Fruit fly (Drosophila melanogaster) whole organism, prepupa: ENCODE measurements around the gene CG10761.

Experiments
- Blimp-1 ChIP-seq: fragments of 200-800 bp; sonication (Bioruptor generic); optimal IDR thresholded peaks from 3 replicates; lab custom pipeline; 2017; ENCODE audit warnings: missing biosample characterization, missing genetic modification characterization, mild to moderate bottlenecking, moderate library complexity, missing genetic modification reagents
- CG10631 ChIP-seq: fragments of 200-800 bp; sonication (Bioruptor generic); optimal IDR thresholded peaks from 2 replicates; lab custom pipeline; 2016; ENCODE audit warnings: missing biosample characterization, missing genetic modification characterization
- CG10669 ChIP-seq: fragments of 200-800 bp; sonication (Bioruptor generic); optimal IDR thresholded peaks from 3 replicates; lab custom pipeline; 2018; ENCODE audit warnings: missing biosample characterization, mild to moderate bottlenecking, missing genetic modification characterization, moderate library complexity
- CG11294 ChIP-seq: fragments of 200-800 bp; sonication (Bioruptor generic); IDR thresholded peaks from 2 replicates; pipeline ENCODE4 v1.3.6; 2022; ENCODE audit warnings: missing biosample characterization, missing genetic modification characterization
- CG11762 ChIP-seq: fragments of 200-800 bp; sonication (Bioruptor generic); optimal IDR thresholded peaks from 3 replicates; lab custom pipeline; 2016; ENCODE audit warnings: missing biosample characterization, missing genetic modification characterization; ENCODE audit not compliant: insufficient read depth
- CG11902 ChIP-seq: fragments of 200-800 bp; sonication (Bioruptor generic); optimal IDR thresholded peaks from 3 replicates; lab custom pipeline; 2016; ENCODE audit warnings: missing biosample characterization, missing genetic modification characterization
- CG15336 ChIP-seq: fragments of 200-800 bp; sonication (Bioruptor generic); IDR thresholded peaks from 2 replicates; pipeline ENCODE4 v1.3.6; 2022; ENCODE audit warnings: missing biosample characterization, missing genetic modification characterization
- CG1621 ChIP-seq: fragments of 200-800 bp; sonication (Bioruptor generic); optimal IDR thresholded peaks from 3 replicates; lab custom pipeline; 2018; ENCODE audit warnings: missing biosample characterization, mild to moderate bottlenecking, missing genetic modification characterization
- CG16779 ChIP-seq: fragments of 200-800 bp; sonication (Bioruptor generic); optimal IDR thresholded peaks from 3 replicates; lab custom pipeline; 2017; ENCODE audit warnings: missing biosample characterization, mild to moderate bottlenecking, missing genetic modification characterization
- CG3032 ChIP-seq: fragments of 200-800 bp; optimal IDR thresholded peaks from 2 replicates; lab custom pipeline; 2019; ENCODE audit warnings: missing biosample characterization, mild to moderate bottlenecking, missing genetic modification characterization, moderate library complexity
- CG31627 ChIP-seq: fragments of 200-800 bp; sonication (Bioruptor generic); optimal IDR thresholded peaks from 3 replicates; lab custom pipeline; 2016; ENCODE audit warnings: missing biosample characterization, missing genetic modification characterization
- CG32006 ChIP-seq: fragments of 200-800 bp; sonication (Bioruptor generic); optimal IDR thresholded peaks from 3 replicates; lab custom pipeline; 2017; ENCODE audit warnings: missing biosample characterization, mild to moderate bottlenecking, missing genetic modification characterization
- CG34406 ChIP-seq: fragments of 200-800 bp; sonication (Bioruptor generic); optimal IDR thresholded peaks from 3 replicates; lab custom pipeline; 2016; ENCODE audit warnings: missing biosample characterization, missing genetic modification characterization
- CG3919 ChIP-seq: fragments of 200-800 bp; sonication (Bioruptor generic); optimal IDR thresholded peaks from 3 replicates; lab custom pipeline; 2016; ENCODE audit warnings: missing biosample characterization, missing genetic modification characterization
- CG6163 ChIP-seq: fragments of 200-800 bp; sonication (Bioruptor generic); IDR thresholded peaks from 3 replicates; pipeline ENCODE4 v1.3.6; 2022; ENCODE audit warnings: missing biosample characterization, missing genetic modification characterization
- CG6276 ChIP-seq: fragments of 200-800 bp; sonication (Bioruptor generic); optimal IDR thresholded peaks from 2 replicates; lab custom pipeline; 2017; ENCODE audit warnings: missing biosample characterization, mild to moderate bottlenecking, missing genetic modification characterization
- CG6792 ChIP-seq: fragments of 200-800 bp; sonication (Bioruptor generic); optimal IDR thresholded peaks from 3 replicates; lab custom pipeline; 2016; ENCODE audit warnings: missing biosample characterization, missing genetic modification characterization
- CG6808 ChIP-seq: fragments of 200-800 bp; sonication (Bioruptor generic); optimal IDR thresholded peaks from 3 replicates; lab custom pipeline; 2017; ENCODE audit warnings: missing biosample characterization, missing genetic modification characterization, mild to moderate bottlenecking, moderate library complexity, missing genetic modification reagents
- CG6854 ChIP-seq: fragments of 200-800 bp; sonication (Bioruptor generic); optimal IDR thresholded peaks from 2 replicates; lab custom pipeline; 2017; ENCODE audit warnings: missing biosample characterization, mild to moderate bottlenecking, missing genetic modification characterization
- CG7368 ChIP-seq: fragments of 200-800 bp; sonication (Bioruptor generic); optimal IDR thresholded peaks from 3 replicates; lab custom pipeline; 2016; ENCODE audit warnings: missing biosample characterization, missing genetic modification characterization
- CG8119 ChIP-seq: fragments of 200-800 bp; sonication (Bioruptor generic); IDR thresholded peaks from 3 replicates; pipeline ENCODE4 v1.3.6; 2022; ENCODE audit warnings: missing biosample characterization, missing genetic modification characterization
- CG8319 ChIP-seq: fragments of 200-800 bp; sonication (Bioruptor generic); optimal IDR thresholded peaks from 3 replicates; lab custom pipeline; 2016; ENCODE audit warnings: missing biosample characterization, missing genetic modification characterization
- CG8632 ChIP-seq: fragments of 200-800 bp; sonication (Bioruptor generic); optimal IDR thresholded peaks from 3 replicates; lab custom pipeline; 2016; ENCODE audit warnings: missing biosample characterization, missing genetic modification characterization
- CG9139 ChIP-seq: fragments of 200-800 bp; sonication (Bioruptor generic); optimal IDR thresholded peaks from 3 replicates; lab custom pipeline; 2017; ENCODE audit warnings: missing biosample characterization, mild to moderate bottlenecking, missing genetic modification characterization
- Eip78C ChIP-seq: fragments of 200-800 bp; sonication (Bioruptor generic); peaks from one replicate; lab custom pipeline; 2016; ENCODE audit warnings: missing biosample characterization, missing genetic modification characterization
- Eip93F ChIP-seq: fragments of 200-800 bp; sonication (Bioruptor generic); optimal IDR thresholded peaks from 2 replicates; lab custom pipeline; 2016; ENCODE audit warnings: missing biosample characterization, mild to moderate bottlenecking, missing genetic modification characterization
- Ets21C ChIP-seq: fragments of 200-800 bp; sonication (Bioruptor generic); optimal IDR thresholded peaks from 3 replicates; lab custom pipeline; 2016; ENCODE audit warnings: missing biosample characterization, missing genetic modification characterization
- Gug ChIP-seq: fragments of 200-800 bp; sonication (Bioruptor generic); IDR thresholded peaks from 2 replicates; pipeline ENCODE4 v1.3.6; 2022; ENCODE audit warnings: missing biosample characterization, missing genetic modification characterization
- Hr38 ChIP-seq: sonication (Bioruptor generic); optimal IDR thresholded peaks from 2 replicates; lab custom pipeline; 2016; ENCODE audit warnings: missing biosample characterization, missing genetic modification characterization
- Hr39 ChIP-seq: fragments of 200-800 bp; sonication (Bioruptor generic); optimal IDR thresholded peaks from 2 replicates; lab custom pipeline; 2016; ENCODE audit warnings: missing biosample characterization, missing genetic modification characterization
- Hr4 ChIP-seq: fragments of 200-800 bp; sonication (Bioruptor generic); optimal IDR thresholded peaks from 3 replicates; lab custom pipeline; 2016; ENCODE audit warnings: missing biosample characterization, missing genetic modification characterization
- Lpt ChIP-seq: fragments of 200-800 bp; sonication (Bioruptor generic); optimal IDR thresholded peaks from 3 replicates; lab custom pipeline; 2016; ENCODE audit warnings: missing biosample characterization, missing genetic modification characterization
- Met ChIP-seq: fragments of 200-800 bp; sonication (Bioruptor generic); optimal IDR thresholded peaks from 3 replicates; lab custom pipeline; 2016; ENCODE audit warnings: missing biosample characterization, missing genetic modification characterization
- OdsH ChIP-seq: fragments of 200-800 bp; sonication (Bioruptor generic); optimal IDR thresholded peaks from 3 replicates; lab custom pipeline; 2016; ENCODE audit warnings: missing biosample characterization, missing genetic modification characterization
- Smox ChIP-seq: fragments of 200-800 bp; sonication (Bioruptor generic); optimal IDR thresholded peaks from 3 replicates; lab custom pipeline; 2016; ENCODE audit warnings: missing biosample characterization, missing genetic modification characterization
- Sox102F ChIP-seq: fragments of 200-800 bp; sonication (Bioruptor generic); optimal IDR thresholded peaks from 2 replicates; lab custom pipeline; 2016; ENCODE audit warnings: missing biosample characterization, mild to moderate bottlenecking, missing genetic modification characterization
- Sox14 ChIP-seq: fragments of 200-800 bp; sonication (Bioruptor generic); optimal IDR thresholded peaks from 3 replicates; lab custom pipeline; 2016; ENCODE audit warnings: missing biosample characterization, missing genetic modification characterization
- Sox15 ChIP-seq: fragments of 200-800 bp; sonication (Bioruptor generic); optimal IDR thresholded peaks from 3 replicates; lab custom pipeline; 2016; ENCODE audit warnings: missing biosample characterization, missing genetic modification characterization
- acj6 ChIP-seq: fragments of 200-800 bp; sonication (Bioruptor generic); optimal IDR thresholded peaks from 3 replicates; lab custom pipeline; 2016; ENCODE audit warnings: missing biosample characterization, missing genetic modification characterization
- dac ChIP-seq: fragments of 200-800 bp; sonication (Bioruptor generic); optimal IDR thresholded peaks from 2 replicates; lab custom pipeline; 2017; ENCODE audit warnings: missing biosample characterization, mild to moderate bottlenecking, missing genetic modification characterization
- eg ChIP-seq: fragments of 200-800 bp; sonication (Bioruptor generic); IDR thresholded peaks from 3 replicates; pipeline ENCODE4 v1.3.6; 2022; ENCODE audit warnings: missing biosample characterization, missing genetic modification characterization
- fd59A ChIP-seq: fragments of 200-800 bp; sonication (Bioruptor generic); optimal IDR thresholded peaks from 2 replicates; lab custom pipeline; 2017; ENCODE audit warnings: missing biosample characterization, mild to moderate bottlenecking, missing genetic modification characterization, missing genetic modification reagents
- fd85E ChIP-seq: fragments of 200-800 bp; sonication (Bioruptor generic); optimal IDR thresholded peaks from 3 replicates; lab custom pipeline; 2016; ENCODE audit warnings: missing biosample characterization, missing genetic modification characterization
- fkh ChIP-seq: fragments of 200-800 bp; sonication (Bioruptor generic); optimal IDR thresholded peaks from 3 replicates; lab custom pipeline; 2017; ENCODE audit warnings: missing biosample characterization, mild to moderate bottlenecking, missing genetic modification characterization, moderate library complexity
- lz ChIP-seq: fragments of 200-800 bp; sonication (Bioruptor generic); optimal IDR thresholded peaks from 3 replicates; lab custom pipeline; 2016; ENCODE audit warnings: missing biosample characterization, missing genetic modification characterization
- net ChIP-seq: fragments of 200-800 bp; sonication (Bioruptor generic); optimal IDR thresholded peaks from 3 replicates; lab custom pipeline; 2016; ENCODE audit warnings: missing biosample characterization, missing genetic modification characterization
- salr ChIP-seq, 2 experiments: fragments of 200-800 bp; sonication (Bioruptor generic); optimal IDR thresholded peaks; 3 replicates each; lab custom pipeline; 2016 to 2018; ENCODE audit warnings: missing biosample characterization in 2 of 2, missing genetic modification characterization in 2 of 2, mild to moderate bottlenecking in 1 of 2
- spab ChIP-seq: fragments of 200-800 bp; sonication (Bioruptor generic); optimal IDR thresholded peaks from 2 replicates; lab custom pipeline; 2017; ENCODE audit warnings: missing biosample characterization, mild to moderate bottlenecking, missing genetic modification characterization, missing genetic modification reagents
- ss ChIP-seq, 2 experiments: fragments of 200-800 bp; sonication (Bioruptor generic); optimal IDR thresholded peaks; 2 replicates in 1 of 2; 3 replicates in 1 of 2; lab custom pipeline; 2017 to 2018; ENCODE audit warnings: mild to moderate bottlenecking in 2 of 2, missing biosample characterization in 2 of 2, missing genetic modification characterization in 2 of 2, moderate library complexity in 1 of 2
- svp ChIP-seq: fragments of 200-800 bp; sonication (Bioruptor generic); peaks from one replicate; lab custom pipeline; 2016; ENCODE audit warnings: missing biosample characterization, missing genetic modification characterization
- topi ChIP-seq: fragments of 200-800 bp; sonication (Bioruptor generic); optimal IDR thresholded peaks from 3 replicates; lab custom pipeline; 2016; ENCODE audit warnings: missing biosample characterization, missing genetic modification characterization
- vri ChIP-seq: fragments of 200-800 bp; sonication (Bioruptor generic); optimal IDR thresholded peaks from 3 replicates; lab custom pipeline; 2016; ENCODE audit warnings: missing biosample characterization, mild to moderate bottlenecking, missing genetic modification characterization

CG10761 gene

dm6 chrX:8158942-8159472 is 3.6 kb downstream of the CG10761 start:
- TF ChIP-seq CG6276 (peak; percentile 82), CG9139 (GFP tag; lab: Kevin White, UChicago) (peak; percentile 81), CG8119 (GFP tag; lab: Robert Waterston, UW) (peak; percentile 41; the same call in 1 of the 3 replicates), spab (GFP tag; lab: Kevin White, UChicago) (peak; percentile 48), CG7368 (no peak), CG6808 (GFP tag; lab: Kevin White, UChicago) (peak; percentile 81), CG6792 (GFP tag; lab: Kevin White, UChicago) (no peak), CG11762 (GFP tag; lab: Kevin White, UChicago) (no peak), CG1621 (peak; percentile 56), CG11294 (GFP tag; lab: Robert Waterston, UW) (no peak), CG8632 (GFP tag; lab: Kevin White, UChicago) (no peak), lz (GFP tag; lab: Kevin White, UChicago) (no peak), CG8319 (GFP tag; lab: Kevin White, UChicago) (no peak), salr (GFP tag; optimal IDR thresholded peaks at IDR 0.05; lab: Kevin White, UChicago) (peak in 1 of 2 experiments; percentile 4), CG3919 (GFP tag; lab: Kevin White, UChicago) (peak; percentile 21), CG10669 (peak; percentile 6), Sox14 (GFP tag; lab: Kevin White, UChicago) (no peak), Hr38 (GFP tag; lab: Kevin White, UChicago) (no peak), CG15336 (GFP tag; lab: Robert Waterston, UW) (peak; percentile 55; the same call in 1 of the 2 replicates), Ets21C (GFP tag; lab: Kevin White, UChicago) (no peak), Sox102F (GFP tag; lab: Kevin White, UChicago) (no peak), OdsH (GFP tag; lab: Kevin White, UChicago) (no peak), svp (peak; percentile 98), Lpt (GFP tag; lab: Kevin White, UChicago) (no peak), CG6854 (peak; percentile 60), CG16779 (peak; percentile 49), Gug (no peak), acj6 (GFP tag; lab: Kevin White, UChicago) (no peak), Eip93F (no peak), CG11902 (GFP tag; lab: Kevin White, UChicago) (no peak), CG10631 (GFP tag; lab: Kevin White, UChicago) (no peak), fd85E (GFP tag; lab: Kevin White, UChicago) (no peak), net (GFP tag; lab: Kevin White, UChicago) (peak; percentile 36), CG6163 (GFP tag; lab: Robert Waterston, UW) (no peak), ss (GFP tag; optimal IDR thresholded peaks at IDR 0.05; lab: Kevin White, UChicago) (peak; percentile 85 to 87), Hr39 (no peak), fd59A (GFP tag; lab: Kevin White, UChicago) (no peak), CG31627 (GFP tag; lab: Kevin White, UChicago) (no peak), CG32006 (GFP tag; lab: Kevin White, UChicago) (no peak), eg (GFP tag; lab: Robert Waterston, UW) (peak; percentile 24; the same call in 1 of the 3 replicates), dac (GFP tag; lab: Kevin White, UChicago) (no peak), Hr4 (GFP tag; lab: Kevin White, UChicago) (no peak), topi (GFP tag; lab: Kevin White, UChicago) (no peak), Met (GFP tag; lab: Kevin White, UChicago) (no peak), CG3032 (tag; lab: Kevin White, UChicago) (no peak), CG34406 (no peak), vri (GFP tag; lab: Kevin White, UChicago) (no peak), Eip78C (GFP tag; lab: Kevin White, UChicago) (peak; percentile 40), Smox (no peak), fkh (GFP tag; lab: Kevin White, UChicago) (no peak), Blimp-1 (no peak), Sox15 (GFP tag; lab: Kevin White, UChicago) (no peak)
